Worm (Caenorhabditis elegans) whole organism, L1 larva: ENCODE results near the gene twk-33.

Source experiments
- C16A3.4 ChIP-seq: fragments of 150-350 bp; optimal IDR thresholded peaks from 2 replicates; lab custom pipeline; 2014; ENCODE audit warnings: missing biosample characterization, missing genetic modification characterization
- alr-1 ChIP-seq: fragments of 200-800 bp; sonication (Bioruptor generic); optimal IDR thresholded peaks from 2 replicates; lab custom pipeline; 2018; ENCODE audit warnings: borderline replicate concordance, mild to moderate bottlenecking, missing genetic modification characterization, missing compliant biosample characterization
- aly-2 ChIP-seq: fragments of 150-350 bp; optimal IDR thresholded peaks from 2 replicates; lab custom pipeline; 2014; ENCODE audit warnings: missing biosample characterization, missing genetic modification characterization
- ceh-82 ChIP-seq, 3 experiments: fragments of 150-350 bp in 1 of 3; sonication (generic microtip) in 2 of 3; optimal IDR thresholded peaks; 2 replicates each; lab custom pipeline; 2014 to 2017; ENCODE audit warnings: missing biosample characterization in 3 of 3, missing genetic modification characterization in 3 of 3
- ceh-88 ChIP-seq: fragments of 200-800 bp; sonication (Bioruptor generic); IDR thresholded peaks from 2 replicates; pipeline ENCODE4 v1.3.6; 2022; ENCODE audit warnings: missing genetic modification characterization, missing compliant biosample characterization
- dsc-1 ChIP-seq: sonication (generic microtip); optimal IDR thresholded peaks from 2 replicates; lab custom pipeline; 2016; ENCODE audit warnings: mild to moderate bottlenecking, missing genetic modification characterization, missing compliant biosample characterization
- egl-13 ChIP-seq: sonication (generic microtip); optimal IDR thresholded peaks from 2 replicates; lab custom pipeline; 2016; ENCODE audit warnings: missing genotype, missing genetic modification reagents, missing genetic modification characterization, missing compliant biosample characterization
- elt-2 ChIP-seq: sonication (generic microtip); optimal IDR thresholded peaks from 2 replicates; lab custom pipeline; 2016; ENCODE audit warnings: missing genetic modification characterization, mild to moderate bottlenecking, inconsistent platforms, missing compliant biosample characterization, missing genetic modification reagents
- elt-3 ChIP-seq, 6 experiments: fragments of 150-350 bp in 1 of 6; sonication (generic microtip); optimal IDR thresholded peaks; 2 replicates each; lab custom pipeline; 2017 to 2018; ENCODE audit warnings: missing biosample characterization in 6 of 6, missing genetic modification characterization in 6 of 6, inconsistent platforms in 1 of 6
- fkh-10 ChIP-seq: sonication (generic microtip); optimal IDR thresholded peaks from 2 replicates; lab custom pipeline; 2017; ENCODE audit warnings: missing biosample characterization, missing genetic modification reagents, missing genetic modification characterization
- fkh-4 ChIP-seq: sonication (generic microtip); optimal IDR thresholded peaks from 2 replicates; lab custom pipeline; 2016; ENCODE audit warnings: missing compliant biosample characterization, missing genetic modification characterization, borderline replicate concordance
- fkh-8 ChIP-seq: sonication (generic microtip); optimal IDR thresholded peaks from 2 replicates; lab custom pipeline; 2016; ENCODE audit warnings: mild to moderate bottlenecking, missing genetic modification characterization, missing compliant biosample characterization
- fos-1 ChIP-seq: fragments of 150-350 bp; optimal IDR thresholded peaks from 2 replicates; lab custom pipeline; 2014; ENCODE audit warnings: missing biosample characterization, missing genetic modification characterization
- grh-1 ChIP-seq: fragments of 200-800 bp; sonication (Bioruptor generic); IDR thresholded peaks from 2 replicates; pipeline ENCODE4 v1.3.6; 2022; ENCODE audit warnings: missing genetic modification reagents, missing genetic modification characterization, missing compliant biosample characterization
- hlh-4 ChIP-seq: sonication (generic microtip); optimal IDR thresholded peaks from 2 replicates; lab custom pipeline; 2016; ENCODE audit warnings: mild to moderate bottlenecking, missing genetic modification characterization, missing compliant biosample characterization
- jun-1 ChIP-seq: fragments of 150-350 bp; optimal IDR thresholded peaks from 2 replicates; lab custom pipeline; 2014; ENCODE audit warnings: missing biosample characterization, missing genetic modification reagents, missing genetic modification characterization
- lin-35 ChIP-seq, 2 experiments: fragments of 150-350 bp; optimal IDR thresholded peaks; 2 replicates each; lab custom pipeline; 2014; ENCODE audit warnings: missing biosample characterization in 2 of 2, missing genetic modification characterization in 2 of 2, missing genetic modification reagents in 2 of 2
- lsy-2 ChIP-seq, 2 experiments: fragments of 150-350 bp; optimal IDR thresholded peaks; 2 replicates each; lab custom pipeline; 2014; ENCODE audit warnings: missing biosample characterization in 2 of 2, missing genetic modification characterization in 2 of 2
- mab-9 ChIP-seq: fragments of 200-800 bp; sonication (Bioruptor generic); IDR thresholded peaks from 2 replicates; pipeline ENCODE4 v1.3.6; 2022; ENCODE audit warnings: missing genetic modification reagents, missing genetic modification characterization, missing compliant biosample characterization
- mdl-1 ChIP-seq, 2 experiments: fragments of 150-350 bp; optimal IDR thresholded peaks; 2 replicates each; lab custom pipeline; 2014 to 2017; ENCODE audit warnings: missing biosample characterization in 2 of 2, missing genetic modification characterization in 2 of 2, inconsistent platforms in 1 of 2
- nhr-12 ChIP-seq: sonication (generic microtip); optimal IDR thresholded peaks from 2 replicates; lab custom pipeline; 2017; ENCODE audit warnings: missing biosample characterization, missing genetic modification characterization
- nhr-19 ChIP-seq: fragments of 200-800 bp; sonication (Bioruptor generic); conservative IDR thresholded peaks from 2 replicates; pipeline ENCODE4 v1.3.6; 2022; ENCODE audit warnings: missing genetic modification characterization, missing compliant biosample characterization
- nhr-20 ChIP-seq: sonication (generic microtip); optimal IDR thresholded peaks from 2 replicates; lab custom pipeline; 2016; ENCODE audit warnings: mild to moderate bottlenecking, missing genetic modification characterization, missing compliant biosample characterization
- nhr-28 ChIP-seq: fragments of 150-350 bp; optimal IDR thresholded peaks from 2 replicates; lab custom pipeline; 2014; ENCODE audit warnings: missing biosample characterization, missing genetic modification characterization
- nhr-71 ChIP-seq: sonication (generic microtip); optimal IDR thresholded peaks from 2 replicates; lab custom pipeline; 2016; ENCODE audit warnings: mild to moderate bottlenecking, missing genetic modification characterization, moderate library complexity, missing compliant biosample characterization
- nhr-84 ChIP-seq: sonication (generic microtip); optimal IDR thresholded peaks from 2 replicates; lab custom pipeline; 2017; ENCODE audit warnings: missing biosample characterization, missing genetic modification characterization
- nhr-90 ChIP-seq: sonication (generic microtip); optimal IDR thresholded peaks from 2 replicates; lab custom pipeline; 2016; ENCODE audit warnings: mild to moderate bottlenecking, missing genetic modification characterization, missing compliant biosample characterization; ENCODE audit not compliant: poor library complexity
- pqm-1 ChIP-seq: sonication (generic microtip); optimal IDR thresholded peaks from 3 replicates; lab custom pipeline; 2017; ENCODE audit warnings: missing biosample characterization, missing genetic modification characterization
- snpc-4 ChIP-seq: fragments of 150-350 bp; optimal IDR thresholded peaks from 2 replicates; lab custom pipeline; 2014; ENCODE audit warnings: missing biosample characterization, missing genetic modification characterization
- snu-23 ChIP-seq: sonication (generic microtip); optimal IDR thresholded peaks from 2 replicates; lab custom pipeline; 2016; ENCODE audit warnings: missing genetic modification characterization, missing compliant biosample characterization
- swsn-7 ChIP-seq: sonication (generic microtip); optimal IDR thresholded peaks from 2 replicates; lab custom pipeline; 2016; ENCODE audit warnings: missing genetic modification characterization, missing compliant biosample characterization
- unc-30 ChIP-seq: sonication (generic microtip); optimal IDR thresholded peaks from 2 replicates; lab custom pipeline; 2017; ENCODE audit warnings: missing biosample characterization, missing genetic modification characterization
- unc-98 ChIP-seq: fragments of 200-800 bp; sonication (Bioruptor generic); IDR thresholded peaks from 2 replicates; pipeline ENCODE4 v1.3.6; 2022; ENCODE audit warnings: missing genetic modification characterization, missing compliant biosample characterization

The twk-33 gene

DNA sequence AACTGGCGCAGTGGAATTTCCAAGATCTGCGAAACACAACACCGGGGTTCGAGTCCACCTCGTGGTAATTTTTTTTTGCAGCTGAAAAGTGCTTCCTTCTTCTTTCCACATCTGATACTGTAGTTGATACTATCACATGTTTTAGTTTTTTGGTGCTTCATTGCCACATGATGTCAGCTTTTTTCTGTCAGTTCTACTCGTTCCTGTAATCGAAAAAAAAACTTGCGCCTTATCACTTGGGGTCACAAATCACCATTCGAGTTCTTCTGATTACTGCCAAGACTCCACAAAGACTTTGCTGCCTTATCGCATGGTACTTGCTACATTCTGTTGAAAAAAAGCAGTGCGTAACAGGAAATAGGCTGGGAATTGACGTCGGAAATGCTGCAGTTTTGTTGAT lies 7.5 kb upstream of the twk-33 start:
- peak; percentile 45 for TF ChIP-seq nhr-20
- TF ChIP-seq jun-1 (tag; lab: Kevin White, UChicago) = peak; percentile 50
- TF ChIP-seq pqm-1 (tag; lab: Kevin White, UChicago) = peak; percentile 95
- TF ChIP-seq elt-2 = peak; percentile 98
- peak; percentile 5 for TF ChIP-seq nhr-90 (tag; lab: Kevin White, UChicago)
- TF ChIP-seq lsy-2 (tag; optimal IDR thresholded peaks at IDR 0.05; lab: Kevin White, UChicago) = peak in 1 of 2 experiments; percentile 0
- TF ChIP-seq hlh-4 = no peak
- no peak for TF ChIP-seq unc-30 (tag; lab: Kevin White, UChicago)
- TF ChIP-seq nhr-19 = peak; percentile 18; the same call in 1 of the 2 replicates
- peak in 1 of 2 experiments; percentile 46 for TF ChIP-seq lin-35 (GFP tag; optimal IDR thresholded peaks at IDR 0.05; lab: Kevin White, UChicago)

DNA sequence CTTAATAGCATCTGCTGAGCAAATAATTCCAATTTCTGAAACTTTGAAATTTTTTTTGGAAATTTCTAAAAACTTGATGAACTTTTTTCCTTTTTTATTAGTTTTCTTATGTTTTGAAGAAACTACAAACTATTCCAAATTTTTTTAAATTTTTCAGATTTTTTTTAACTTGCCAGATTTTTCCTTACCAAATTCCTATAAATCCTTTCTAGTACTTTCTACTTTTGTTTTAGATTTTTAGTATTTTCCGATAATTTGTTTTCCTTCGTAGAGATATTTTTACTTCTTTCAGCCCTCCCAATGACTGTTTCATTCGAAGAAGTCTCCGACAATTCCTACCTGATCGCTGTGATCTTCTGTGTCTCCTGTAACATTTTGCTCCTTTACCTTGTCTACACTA lies 4.5 kb upstream of the twk-33 start, which contains the start of gene str-77:
Gene str-77, plus strand, starts transcription at position 301 of the 400 bp plus-strand sequence.
- TF ChIP-seq grh-1 (GFP tag; lab: Robert Waterston, UW) (no peak), ceh-88 (no peak), lsy-2 (tag; optimal IDR thresholded peaks at IDR 0.05; lab: Kevin White, UChicago) (no peak)

DNA sequence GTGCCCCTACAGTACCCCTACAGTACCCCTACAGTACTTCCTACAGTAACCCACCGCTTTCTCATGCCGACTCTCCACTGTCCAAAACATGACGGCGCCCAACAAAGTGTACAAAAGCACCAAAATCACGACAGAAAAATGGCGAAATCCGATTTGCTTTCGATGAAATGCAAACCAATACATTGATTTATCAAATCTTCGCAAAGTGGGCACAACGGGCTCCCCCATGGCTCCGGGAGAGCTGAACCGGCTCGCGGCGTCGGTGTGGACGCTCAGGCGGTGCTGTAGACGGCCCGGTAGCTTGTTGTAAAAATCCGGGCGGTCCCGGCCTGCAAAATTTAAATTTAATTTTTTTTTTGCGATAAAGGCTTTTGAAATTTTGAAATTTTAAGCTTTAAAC lies 1.8 kb downstream of the twk-33 start:
- TF ChIP-seq hlh-4 = no peak
- TF ChIP-seq mdl-1 (tag; optimal IDR thresholded peaks at IDR 0.05; lab: Kevin White, UChicago) = no peak
- TF ChIP-seq egl-13 (tag; lab: Kevin White, UChicago) = no peak
- TF ChIP-seq elt-3 (tag; optimal IDR thresholded peaks at IDR 0.05; lab: Kevin White, UChicago) = no peak
- TF ChIP-seq snpc-4 (tag; lab: Kevin White, UChicago) = no peak
- no peak for TF ChIP-seq ceh-82 (tag; optimal IDR thresholded peaks at IDR 0.05; lab: Kevin White, UChicago)
- no peak for TF ChIP-seq elt-2
- no peak for TF ChIP-seq fos-1 (tag; lab: Kevin White, UChicago)
- no peak for TF ChIP-seq C16A3.4 (tag; lab: Kevin White, UChicago)
- TF ChIP-seq alr-1 (tag; lab: Kevin White, UChicago) = no peak
- no peak for TF ChIP-seq nhr-20
- TF ChIP-seq unc-98 (GFP tag; lab: Robert Waterston, UW) = no peak
- TF ChIP-seq aly-2 = no peak
- TF ChIP-seq mab-9 = no peak
- no peak for TF ChIP-seq fkh-8 (tag; lab: Kevin White, UChicago)
- TF ChIP-seq fkh-10 (GFP tag; lab: Kevin White, UChicago) = no peak

DNA sequence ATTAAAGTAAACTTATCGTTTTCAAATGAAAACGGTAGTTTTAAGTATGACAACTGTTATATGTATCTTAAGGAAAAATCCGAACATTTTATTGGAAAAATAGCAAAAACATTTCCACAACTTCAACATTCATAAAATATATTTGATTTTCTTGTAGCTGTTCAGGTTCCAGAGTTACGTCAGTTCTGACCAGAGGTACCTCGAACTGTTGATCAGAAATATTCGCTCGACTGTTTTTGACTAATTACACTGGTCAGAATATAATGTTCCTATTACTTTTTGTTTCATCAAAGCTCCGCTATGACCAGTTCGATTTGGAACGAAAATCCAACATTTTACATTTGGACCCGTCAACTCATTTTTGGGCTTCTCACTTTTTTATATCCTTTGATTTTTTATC lies 7.2 kb downstream of the twk-33 start, which contains the start of gene srh-31:
Gene srh-31, plus strand, starts transcription at position 301 of the 400 bp plus-strand sequence.
- TF ChIP-seq nhr-71 (tag; lab: Kevin White, UChicago) (no peak), nhr-28 (tag; lab: Kevin White, UChicago) (no peak), snpc-4 (tag; lab: Kevin White, UChicago) (no peak), ceh-88 (no peak)

DNA sequence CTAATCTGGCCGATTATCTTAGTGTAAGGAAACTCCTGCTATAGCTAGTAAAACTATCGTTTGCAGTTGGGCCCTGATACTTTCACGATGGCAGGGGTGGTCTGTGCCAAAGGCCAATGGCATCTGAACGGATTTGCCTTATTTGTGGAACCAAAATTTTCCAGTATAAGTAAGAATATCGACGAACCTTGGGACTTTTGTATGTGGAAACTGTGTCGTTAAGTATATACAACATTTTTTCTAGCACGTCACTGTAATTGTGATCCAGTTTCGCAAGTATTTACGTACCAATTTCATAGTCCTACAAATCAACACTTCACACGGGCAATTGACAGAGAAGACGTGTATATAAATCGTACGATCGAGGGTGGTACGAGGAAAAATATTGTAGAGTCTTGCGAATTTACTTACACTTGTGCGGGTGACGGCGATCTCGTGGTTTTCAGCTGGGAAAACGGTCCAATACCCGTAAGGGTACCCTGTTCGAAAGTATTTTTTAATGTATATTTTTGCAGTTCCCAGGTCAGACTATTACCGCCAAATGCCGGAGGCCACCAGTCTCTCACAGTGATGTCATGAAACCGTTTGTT lies 7.9 kb downstream of the twk-33 start:
- TF ChIP-seq jun-1 (tag; lab: Kevin White, UChicago) = no peak
- TF ChIP-seq snu-23 (GFP tag; lab: Kevin White, UChicago) = no peak
- no peak for TF ChIP-seq nhr-84
- no peak for TF ChIP-seq nhr-12
- TF ChIP-seq elt-3 (tag; optimal IDR thresholded peaks at IDR 0.05; lab: Kevin White, UChicago) = no peak
- no peak for TF ChIP-seq swsn-7 (tag; lab: Kevin White, UChicago)
- no peak for TF ChIP-seq dsc-1
- no peak for TF ChIP-seq lin-35 (GFP tag; optimal IDR thresholded peaks at IDR 0.05; lab: Kevin White, UChicago)
- TF ChIP-seq fkh-4 = no peak
